Worm (Caenorhabditis elegans): ENCODE results near the gene glod-4.

Gene glod-4

ce11 chrIII:4170903-4171377 lies 17.5 kb downstream of the glod-4 start, which contains the start of the genes rnf-121 and C16C10.4 (continued):
- no peak for TF ChIP-seq Y75B8A.6 (GFP tag; IDR thresholded peaks at IDR 0.05)
- peak; percentile 95 for TF ChIP-seq mes-2 (tag; optimal IDR thresholded peaks at IDR 0.05; ENCODE audit: poor library complexity, severe bottlenecking)
- TF ChIP-seq rbr-2 (tag; optimal IDR thresholded peaks at IDR 0.05) = peak; percentile 54
- TF ChIP-seq ama-1 (optimal IDR thresholded peaks at IDR 0.05) = peak; percentile 9
- TF ChIP-seq nhr-76 (tag; optimal IDR thresholded peaks at IDR 0.05) = no peak
- TF ChIP-seq daf-12 (tag; optimal IDR thresholded peaks at IDR 0.05) = no peak
- TF ChIP-seq nhr-77 (tag; optimal IDR thresholded peaks at IDR 0.05) = no peak
- peak; percentile 4 for TF ChIP-seq ceh-28 (tag; optimal IDR thresholded peaks at IDR 0.05)
- TF ChIP-seq hlh-11 (tag; optimal IDR thresholded peaks at IDR 0.05) = no peak
- no peak for TF ChIP-seq nhr-10 (tag; optimal IDR thresholded peaks at IDR 0.05)
- no peak for TF ChIP-seq ceh-20 (GFP tag; IDR thresholded peaks at IDR 0.05)
- TF ChIP-seq ctbp-1 (GFP tag; IDR thresholded peaks at IDR 0.05) = no peak
- TF ChIP-seq F44E2.7 (GFP tag; IDR thresholded peaks at IDR 0.05) = no peak
- no peak for TF ChIP-seq attf-4 (tag; optimal IDR thresholded peaks at IDR 0.05)
- no peak for TF ChIP-seq unc-62 (GFP tag; optimal IDR thresholded peaks at IDR 0.05 in 1 of 2)
- no peak for TF ChIP-seq unc-62 (tag; optimal IDR thresholded peaks at IDR 0.05)
- no peak for TF ChIP-seq zip-11 (GFP tag; IDR thresholded peaks at IDR 0.05)
- peak; percentile 82 for TF ChIP-seq duxl-1 (tag; optimal IDR thresholded peaks at IDR 0.05; ENCODE audit: poor library complexity)

ce11 chrIII:4172210-4172609 lies 18.8 kb downstream of the glod-4 start:
- TF ChIP-seq dpl-1 (GFP tag; optimal IDR thresholded peaks at IDR 0.05) (no peak), ceh-32 (tag; optimal IDR thresholded peaks at IDR 0.05; ENCODE audit: poor library complexity) (no peak), snpc-1.2 (GFP tag; IDR thresholded peaks at IDR 0.05) (peak; percentile 66; the same call in 1 of the 2 replicates), daf-16 (GFP tag; optimal IDR thresholded peaks at IDR 0.05) (peak in 1 of 2 experiments; percentile 36), daf-16 (tag; optimal IDR thresholded peaks at IDR 0.05) (no peak), fkh-10 (GFP tag; optimal IDR thresholded peaks at IDR 0.05) (no peak), nhr-76 (tag; optimal IDR thresholded peaks at IDR 0.05) (no peak), F49E8.2 (tag; optimal IDR thresholded peaks at IDR 0.05; ENCODE audit: borderline replicate concordance) (peak; percentile 83), T26A8.4 (GFP tag; IDR thresholded peaks at IDR 0.05) (no peak), ctbp-1 (GFP tag; IDR thresholded peaks at IDR 0.05) (0 out of 2 replicates have a peak, but pooled peaks have one; percentile 29), nhr-10 (tag; optimal IDR thresholded peaks at IDR 0.05) (no peak), arid-1 (GFP tag; conservative IDR thresholded peaks at IDR 0.05) (peak; percentile 45; the same call in 1 of the 2 replicates), unc-130 (GFP tag; optimal IDR thresholded peaks at IDR 0.05) (peak; percentile 45), saeg-2 (GFP tag; IDR thresholded peaks at IDR 0.05) (no peak), F10B5.3 (tag; optimal IDR thresholded peaks at IDR 0.05) (no peak), tra-1 (GFP tag; IDR thresholded peaks at IDR 0.05) (no peak), dmd-6 (GFP tag; IDR thresholded peaks at IDR 0.05) (no peak), lin-38 (GFP tag; IDR thresholded peaks at IDR 0.05) (peak; percentile 68), attf-4 (tag; optimal IDR thresholded peaks at IDR 0.05) (no peak), dve-1 (tag; optimal IDR thresholded peaks at IDR 0.05; ENCODE audit: insufficient read depth) (no peak), lim-7 (GFP tag; IDR thresholded peaks at IDR 0.05) (0 out of 2 replicates have a peak, but pooled peaks have one; percentile 6), daf-19 (GFP tag; conservative IDR thresholded peaks at IDR 0.05) (no peak), tag-97 (GFP tag; IDR thresholded peaks at IDR 0.05) (no peak), lin-1 (GFP tag; IDR thresholded peaks at IDR 0.05) (peak; percentile 39; the same call in 1 of the 2 replicates), sdz-12 (GFP tag; optimal IDR thresholded peaks at IDR 0.05) (no peak), spr-1 (tag; optimal IDR thresholded peaks at IDR 0.05) (no peak), hif-1 (tag; optimal IDR thresholded peaks at IDR 0.05) (no peak), jun-1 (tag; optimal IDR thresholded peaks at IDR 0.05) (no peak), lin-15B (tag; optimal IDR thresholded peaks at IDR 0.05) (no peak), pha-4 (GFP tag; IDR thresholded peaks at IDR 0.05) (0 out of 2 replicates have a peak, but pooled peaks have one; percentile 56), pha-4 (tag; optimal IDR thresholded peaks at IDR 0.05) (no peak), snpc-4 (tag; optimal IDR thresholded peaks at IDR 0.05) (no peak), ztf-11 (tag; optimal IDR thresholded peaks at IDR 0.05) (no peak), ceh-44 (GFP tag; IDR thresholded peaks at IDR 0.05) (no peak), Y5F2A.4 (GFP tag; optimal IDR thresholded peaks at IDR 0.05) (peak; percentile 18), aha-1 (tag) (no peak), egl-43 (GFP tag; IDR thresholded peaks at IDR 0.05) (peak; percentile 30; the same call in 1 of the 2 replicates)
